Worm (Caenorhabditis elegans) whole organism, midembryonic: Measurements from ENCODE around the gene T21E8.7.

ENCODE experiments used
- cog-1 ChIP-seq: sonication (generic microtip); optimal IDR thresholded peaks from 2 replicates; lab custom pipeline; 2016; ENCODE audit warnings: missing genetic modification characterization, missing compliant biosample characterization
- flt-1 ChIP-seq: fragments of 200-800 bp; sonication (Bioruptor generic); IDR thresholded peaks from 2 replicates; pipeline ENCODE4 v1.3.6; 2022; ENCODE audit warnings: missing genetic modification characterization, missing compliant biosample characterization
- tab-1 ChIP-seq: fragments of 200-800 bp; sonication (Bioruptor generic); IDR thresholded peaks from 2 replicates; pipeline ENCODE4 v1.3.6; 2022; ENCODE audit warnings: missing genetic modification characterization, missing compliant biosample characterization
- ztf-23 ChIP-seq: fragments of 200-800 bp; sonication (Bioruptor generic); IDR thresholded peaks from 2 replicates; pipeline ENCODE4 v1.3.6; 2022; ENCODE audit warnings: missing genetic modification reagents, missing genetic modification characterization, missing compliant biosample characterization
- ztf-29 ChIP-seq: fragments of 200-800 bp; sonication (Bioruptor generic); IDR thresholded peaks from 2 replicates; pipeline ENCODE4 v1.3.6; 2022; ENCODE audit warnings: missing genetic modification reagents, missing genetic modification characterization, missing compliant biosample characterization

- TF ChIP-seq flt-1 (no peak), ztf-29 (no peak), ztf-23 (GFP tag; lab: Robert Waterston, UW) (no peak), cog-1 (no peak), tab-1 (GFP tag; lab: Robert Waterston, UW) (no peak)
Measured at ce11 chrX:10927136-10927535, 43.8 kb downstream of the T21E8.7 start.
